Fruit fly (Drosophila melanogaster): ENCODE results near the gene S6k.
A peak's percentile ranks its signal among the peaks of the same experiment; 100 is the strongest.

S6k gene

dm6 chr3L:5779476-5780401, 31.0 kb downstream of the S6k start, which contains the start of the genes Myt1, PGRP-LD and Pmi (continued):
- TF ChIP-seq ssp (GFP tag; IDR thresholded peaks at IDR 0.05) (no peak), Aef1 (GFP tag; IDR thresholded peaks at IDR 0.05) (no peak), Dad (GFP tag; optimal IDR thresholded peaks at IDR 0.05) (no peak), Elba2 (GFP tag; optimal IDR thresholded peaks at IDR 0.05) (peak; percentile 56), NK7.1 (GFP tag; optimal IDR thresholded peaks at IDR 0.05) (no peak), ara (GFP tag; IDR thresholded peaks at IDR 0.05) (no peak), CG10209 (GFP tag; optimal IDR thresholded peaks at IDR 0.05) (no peak), amos (GFP tag; IDR thresholded peaks at IDR 0.05; ENCODE audit: partially characterized antibody) (0 out of 2 replicates have a peak, but pooled peaks have one; percentile 4), Bgb (GFP tag; IDR thresholded peaks at IDR 0.05; ENCODE audit: partially characterized antibody) (no peak), CG9797 (GFP tag; optimal IDR thresholded peaks at IDR 0.05) (peak; percentile 70), Hr39 (optimal IDR thresholded peaks at IDR 0.05) (no peak), ro (GFP tag; IDR thresholded peaks at IDR 0.05) (no peak), Hand (GFP tag; optimal IDR thresholded peaks at IDR 0.05) (no peak), CG17361 (GFP tag; IDR thresholded peaks at IDR 0.05) (no peak), GATAe (GFP tag; conservative IDR thresholded peaks at IDR 0.05) (no peak), CG4707 (GFP tag; optimal IDR thresholded peaks at IDR 0.05) (no peak), CG13296 (GFP tag; optimal IDR thresholded peaks at IDR 0.05) (no peak), Side (GFP tag; optimal IDR thresholded peaks at IDR 0.05) (no peak), vnd (GFP tag; IDR thresholded peaks at IDR 0.05; ENCODE audit: partially characterized antibody) (no peak), ATbp (GFP tag; optimal IDR thresholded peaks at IDR 0.05) (no peak), CG16779 (GFP tag; IDR thresholded peaks at IDR 0.05) (no peak), CG7357 (GFP tag; IDR thresholded peaks at IDR 0.05) (no peak), Hmx (GFP tag; optimal IDR thresholded peaks at IDR 0.05) (no peak), Dip3 (GFP tag; optimal IDR thresholded peaks at IDR 0.05) (no peak), CG4617 (GFP tag; optimal IDR thresholded peaks at IDR 0.05; ENCODE audit: borderline replicate concordance) (peak; percentile 21), wek (GFP tag; optimal IDR thresholded peaks at IDR 0.05) (no peak), pzg (GFP tag; optimal IDR thresholded peaks at IDR 0.05) (peak; percentile 42), CG14965 (GFP tag; optimal IDR thresholded peaks at IDR 0.05; ENCODE audit: borderline replicate concordance) (no peak), CG2199 (GFP tag; IDR thresholded peaks at IDR 0.05) (no peak), eyg (GFP tag; optimal IDR thresholded peaks at IDR 0.05) (no peak), CoRest (tag; optimal IDR thresholded peaks at IDR 0.05) (peak; percentile 10), CG12744 (GFP tag; optimal IDR thresholded peaks at IDR 0.05) (no peak), CG8089 (GFP tag; optimal IDR thresholded peaks at IDR 0.05) (no peak), ranshi (GFP tag; IDR thresholded peaks at IDR 0.05) (no peak), E2f2 (GFP tag; IDR thresholded peaks at IDR 0.05) (peak; percentile 91), gcm2 (GFP tag; optimal IDR thresholded peaks at IDR 0.05) (no peak), tgo (GFP tag; IDR thresholded peaks at IDR 0.05) (no peak), salm (tag; optimal IDR thresholded peaks at IDR 0.05) (no peak), Meics (GFP tag; optimal IDR thresholded peaks at IDR 0.05) (no peak), CG15073 (GFP tag; optimal IDR thresholded peaks at IDR 0.05) (no peak), stc (GFP tag; IDR thresholded peaks at IDR 0.05) (no peak), CG8944 (GFP tag; optimal IDR thresholded peaks at IDR 0.05) (no peak), ind (GFP tag; optimal IDR thresholded peaks at IDR 0.05) (no peak), CG10462 (GFP tag; optimal IDR thresholded peaks at IDR 0.05) (no peak), Rx (GFP tag; IDR thresholded peaks at IDR 0.05) (no peak), onecut (GFP tag; IDR thresholded peaks at IDR 0.05) (no peak), grau (tag; optimal IDR thresholded peaks at IDR 0.05) (no peak), sens (GFP tag) (no peak), CG6175 (GFP tag; IDR thresholded peaks at IDR 0.05) (no peak), ac (GFP tag; optimal IDR thresholded peaks at IDR 0.05) (no peak), insv (GFP tag; optimal IDR thresholded peaks at IDR 0.05) (no peak)

All from whole organism, embryonic.